Worm (Caenorhabditis elegans): Measurements from ENCODE around the gene ZK546.2.
"Not testable (repeated sequence)": the region's sequence is repeated elsewhere in the genome, so short reads cannot be mapped to it uniquely, and the experiment has no call there.

Gene ZK546.2

ce11 chrII:4925198-4925764 is 20.5 kb upstream of the ZK546.2 start, which contains the start of gene aagr-2:
aagr-2 (minus strand) TSS chrII:4925248.
- no peak for TF ChIP-seq alr-1 (tag; optimal IDR thresholded peaks at IDR 0.05; ENCODE audit: borderline replicate concordance)
- TF ChIP-seq egl-27 (tag; optimal IDR thresholded peaks at IDR 0.05) = no peak
- no peak for TF ChIP-seq rnt-1 (tag; optimal IDR thresholded peaks at IDR 0.05)
- TF ChIP-seq nhr-71 (tag; optimal IDR thresholded peaks at IDR 0.05) = peak; percentile 36
- TF ChIP-seq sptf-1 (tag; optimal IDR thresholded peaks at IDR 0.05) = no peak
- no peak for TF ChIP-seq fkh-4 (tag; optimal IDR thresholded peaks at IDR 0.05; ENCODE audit: borderline replicate concordance)
- TF ChIP-seq mdl-1 (tag; optimal IDR thresholded peaks at IDR 0.05) = peak in 1 of 2 experiments; percentile 74
- peak; percentile 13 for TF ChIP-seq pax-3 (tag; optimal IDR thresholded peaks at IDR 0.05)
- no peak for TF ChIP-seq pag-3 (tag; optimal IDR thresholded peaks at IDR 0.05; ENCODE audit: borderline replicate concordance, insufficient read depth)
- no peak for TF ChIP-seq hpl-2 (GFP tag; optimal IDR thresholded peaks at IDR 0.05)
- no peak for TF ChIP-seq fos-1 (tag; optimal IDR thresholded peaks at IDR 0.05)
- no peak for TF ChIP-seq aly-2 (tag; optimal IDR thresholded peaks at IDR 0.05)
- no peak for TF ChIP-seq ceh-90 (tag; optimal IDR thresholded peaks at IDR 0.05)
- TF ChIP-seq dsc-1 (tag; optimal IDR thresholded peaks at IDR 0.05) = no peak
- no peak for TF ChIP-seq nhr-85 (tag)
- peak; percentile 67 for TF ChIP-seq pqm-1 (tag; optimal IDR thresholded peaks at IDR 0.05)
- TF ChIP-seq ceh-8 (GFP tag; optimal IDR thresholded peaks at IDR 0.05) = no peak
- TF ChIP-seq C04F5.9 (tag; optimal IDR thresholded peaks at IDR 0.05) = no peak
- TF ChIP-seq swsn-7 (tag; optimal IDR thresholded peaks at IDR 0.05) = no peak
- TF ChIP-seq nhr-90 (tag; optimal IDR thresholded peaks at IDR 0.05; ENCODE audit: poor library complexity) = peak; percentile 51
- TF ChIP-seq ceh-63 (GFP tag; optimal IDR thresholded peaks at IDR 0.05) = no peak
- no peak for TF ChIP-seq lin-13 (GFP tag; optimal IDR thresholded peaks at IDR 0.05)
- TF ChIP-seq ceh-82 (tag; optimal IDR thresholded peaks at IDR 0.05) = no peak
- peak; percentile 37 for TF ChIP-seq nhr-20 (tag; optimal IDR thresholded peaks at IDR 0.05)
- no peak for TF ChIP-seq vab-15 (tag; optimal IDR thresholded peaks at IDR 0.05)
- TF ChIP-seq lin-14 (GFP tag; optimal IDR thresholded peaks at IDR 0.05) = no peak
- TF ChIP-seq lin-15B (tag; optimal IDR thresholded peaks at IDR 0.05) = no peak
- peak in 1 of 2 experiments; percentile 60 for TF ChIP-seq lin-35 (GFP tag; optimal IDR thresholded peaks at IDR 0.05)
- peak; percentile 19 for TF ChIP-seq jun-1 (tag; optimal IDR thresholded peaks at IDR 0.05)
- peak; percentile 100 for TF ChIP-seq elt-2 (tag; optimal IDR thresholded peaks at IDR 0.05)
- TF ChIP-seq efl-1 (optimal IDR thresholded peaks at IDR 0.05) = no peak
- TF ChIP-seq efl-1 (GFP tag; optimal IDR thresholded peaks at IDR 0.05 in 1 of 2) = peak in 1 of 2 experiments; percentile 85
- TF ChIP-seq C16A3.4 (tag; optimal IDR thresholded peaks at IDR 0.05) = no peak
- no peak for TF ChIP-seq aha-1 (tag; optimal IDR thresholded peaks at IDR 0.05)

ce11 chrII:4931286-4931685 is 14.5 kb upstream of the ZK546.2 start:
- no peak for TF ChIP-seq dsc-1 (tag; optimal IDR thresholded peaks at IDR 0.05)

DNA sequence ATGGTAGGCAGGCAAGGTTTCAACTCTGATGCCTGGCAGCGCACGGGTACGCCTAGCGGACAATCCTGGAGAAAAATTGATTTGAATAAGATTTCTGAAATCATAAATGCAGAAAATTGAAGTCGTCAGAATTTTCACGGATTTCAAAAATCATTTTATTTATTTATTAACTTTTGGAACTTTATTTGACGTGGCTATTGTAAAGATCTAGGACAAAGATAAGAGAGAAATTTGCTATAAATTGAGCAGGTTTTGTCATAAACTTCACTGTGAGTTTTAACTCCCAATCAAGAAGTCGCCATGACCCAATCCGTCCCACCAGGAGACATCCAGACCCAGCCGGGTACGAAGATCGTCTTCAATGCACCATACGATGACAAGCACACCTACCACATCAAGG is 13.1 kb upstream of the ZK546.2 start, which contains the start of gene msp-152:
Gene msp-152, plus strand, starts transcription at position 301 of the 400 bp plus-strand sequence.
- TF ChIP-seq nhr-71 (tag; optimal IDR thresholded peaks at IDR 0.05); elt-3 (tag; optimal IDR thresholded peaks at IDR 0.05); lin-35 (GFP tag; optimal IDR thresholded peaks at IDR 0.05): not testable (repeated sequence)

DNA sequence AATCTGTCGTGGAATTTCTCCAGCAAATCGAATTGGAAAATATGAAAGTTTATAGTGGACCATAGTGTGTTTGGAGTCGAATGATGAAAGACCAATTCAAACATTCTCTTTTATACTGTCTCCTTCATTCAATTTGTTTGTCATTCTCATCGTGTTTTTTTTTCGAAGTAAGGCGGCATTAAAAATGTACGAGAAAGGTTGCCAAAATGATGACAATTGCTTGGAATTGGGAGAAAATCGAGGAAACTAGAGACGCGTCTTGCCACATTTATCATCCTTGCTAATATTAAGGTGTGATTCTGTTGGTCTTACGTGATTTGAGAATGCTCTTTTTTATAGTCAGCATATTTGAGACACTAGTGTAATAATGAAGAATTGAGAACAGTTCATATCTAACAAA is 10.9 kb upstream of the ZK546.2 start, which contains the start of gene gst-30:
Gene gst-30, minus strand, starts transcription at position 101 of the 400 bp plus-strand sequence.
- TF ChIP-seq skn-1 (tag; optimal IDR thresholded peaks at IDR 0.05) = peak; percentile 35
- no peak for TF ChIP-seq tlp-1 (tag; optimal IDR thresholded peaks at IDR 0.05)
- TF ChIP-seq egl-27 (tag; optimal IDR thresholded peaks at IDR 0.05) = no peak
- TF ChIP-seq fkh-8 (tag; optimal IDR thresholded peaks at IDR 0.05) = no peak
- no peak for TF ChIP-seq lsy-2 (tag; optimal IDR thresholded peaks at IDR 0.05)

Measured in whole organism, L1 larva.